Worm (Caenorhabditis elegans) whole organism, late embryonic: ENCODE data around the gene str-16.
A peak's percentile ranks its signal among the peaks of the same experiment; 100 is the strongest.

Source experiments
- C38D4.7 ChIP-seq: fragments of 200-800 bp; sonication (Bioruptor generic); optimal IDR thresholded peaks from 2 replicates; lab custom pipeline; 2018; ENCODE audit warnings: mild to moderate bottlenecking, missing genetic modification characterization, moderate library complexity, missing compliant biosample characterization
- F13H6.1 ChIP-seq: sonication (generic microtip); optimal IDR thresholded peaks from 2 replicates; lab custom pipeline; 2016; ENCODE audit warnings: missing genetic modification characterization, missing compliant biosample characterization
- K09A11.1 ChIP-seq: sonication (generic microtip); optimal IDR thresholded peaks from 2 replicates; lab custom pipeline; 2017; ENCODE audit warnings: antibody characterized with exemption, mild to moderate bottlenecking, missing genetic modification characterization, missing compliant biosample characterization; ENCODE audit not compliant: insufficient read depth
- T23F11.4 ChIP-seq: fragments of 200-800 bp; sonication (Bioruptor generic); optimal IDR thresholded peaks from 2 replicates; lab custom pipeline; 2018; ENCODE audit warnings: mild to moderate bottlenecking, missing genetic modification characterization, missing compliant biosample characterization
- Y22D7AL.16 ChIP-seq: sonication (generic microtip); optimal IDR thresholded peaks from 2 replicates; lab custom pipeline; 2016; ENCODE audit warnings: missing genetic modification characterization, missing compliant biosample characterization
- ahr-1 ChIP-seq: sonication (generic microtip); optimal IDR thresholded peaks from 2 replicates; lab custom pipeline; 2016; ENCODE audit warnings: missing genetic modification characterization, missing compliant biosample characterization
- ama-1 ChIP-seq: fragments of 150-350 bp; optimal IDR thresholded peaks from 2 replicates; lab custom pipeline; 2014
- ceh-18 ChIP-seq: sonication (generic microtip); optimal IDR thresholded peaks from 2 replicates; lab custom pipeline; 2016; ENCODE audit warnings: missing genetic modification characterization, missing compliant biosample characterization
- ceh-2 ChIP-seq: sonication (generic microtip); optimal IDR thresholded peaks from 2 replicates; lab custom pipeline; 2016; ENCODE audit warnings: missing genotype, missing genetic modification characterization, missing compliant biosample characterization
- ceh-22 ChIP-seq: sonication (generic microtip); optimal IDR thresholded peaks from 2 replicates; lab custom pipeline; 2017; ENCODE audit warnings: missing biosample characterization, missing genetic modification characterization
- ceh-30 ChIP-seq: fragments of 150-350 bp; optimal IDR thresholded peaks from 2 replicates; lab custom pipeline; 2014; ENCODE audit warnings: missing biosample characterization, missing genetic modification characterization
- ceh-31 ChIP-seq: sonication (generic microtip); optimal IDR thresholded peaks from 2 replicates; lab custom pipeline; 2016; ENCODE audit warnings: missing genetic modification characterization, missing compliant biosample characterization
- ceh-45 ChIP-seq: fragments of 200-800 bp; sonication (Bioruptor generic); IDR thresholded peaks from 2 replicates; pipeline ENCODE4 v1.3.6; 2022; ENCODE audit warnings: missing genetic modification reagents, missing genetic modification characterization, missing compliant biosample characterization
- ceh-6 ChIP-seq: fragments of 200-800 bp; sonication (Bioruptor generic); optimal IDR thresholded peaks from 2 replicates; lab custom pipeline; 2018; ENCODE audit warnings: mild to moderate bottlenecking, missing genetic modification characterization, missing compliant biosample characterization
- ets-4 ChIP-seq: sonication (generic microtip); optimal IDR thresholded peaks from 2 replicates; lab custom pipeline; 2016; ENCODE audit warnings: missing genetic modification characterization, missing compliant biosample characterization
- fkh-10 ChIP-seq: fragments of 150-350 bp; optimal IDR thresholded peaks from 2 replicates; lab custom pipeline; 2014; ENCODE audit warnings: missing biosample characterization, missing genetic modification reagents, missing genetic modification characterization
- fkh-6 ChIP-seq: sonication (generic microtip); optimal IDR thresholded peaks from 2 replicates; lab custom pipeline; 2016; ENCODE audit warnings: missing genetic modification characterization, missing compliant biosample characterization
- gmeb-2 ChIP-seq: sonication (generic microtip); optimal IDR thresholded peaks from 2 replicates; lab custom pipeline; 2016; ENCODE audit warnings: missing genetic modification characterization, inconsistent platforms, missing compliant biosample characterization
- hlh-15 ChIP-seq: sonication (generic microtip); optimal IDR thresholded peaks from 2 replicates; lab custom pipeline; 2016; ENCODE audit warnings: missing genetic modification characterization, missing compliant biosample characterization
- hlh-30 ChIP-seq: sonication (generic microtip); optimal IDR thresholded peaks from 2 replicates; lab custom pipeline; 2017; ENCODE audit warnings: antibody characterized with exemption, missing genetic modification characterization, missing compliant biosample characterization; ENCODE audit not compliant: insufficient read depth
- hlh-6 ChIP-seq: sonication (generic microtip); optimal IDR thresholded peaks from 2 replicates; lab custom pipeline; 2016; ENCODE audit warnings: missing genotype, missing genetic modification characterization, missing compliant biosample characterization
- hlh-8 ChIP-seq: sonication (generic microtip); optimal IDR thresholded peaks from 2 replicates; lab custom pipeline; 2016; ENCODE audit warnings: missing genotype, missing genetic modification characterization, missing compliant biosample characterization
- lin-11 ChIP-seq: fragments of 200-800 bp; sonication (Bioruptor generic); optimal IDR thresholded peaks from 2 replicates; lab custom pipeline; 2018; ENCODE audit warnings: mild to moderate bottlenecking, missing genetic modification characterization, missing compliant biosample characterization
- nfya-1 ChIP-seq: sonication (generic microtip); optimal IDR thresholded peaks from 2 replicates; lab custom pipeline; 2017; ENCODE audit warnings: missing genetic modification characterization, mild to moderate bottlenecking, missing compliant biosample characterization, antibody characterized with exemption, moderate library complexity
- nhr-11 ChIP-seq: fragments of 150-350 bp; optimal IDR thresholded peaks from 2 replicates; lab custom pipeline; 2014; ENCODE audit warnings: missing biosample characterization, missing genetic modification characterization
- nhr-232 ChIP-seq: sonication (generic microtip); optimal IDR thresholded peaks from 2 replicates; lab custom pipeline; 2016; ENCODE audit warnings: missing genetic modification characterization, missing compliant biosample characterization
- odd-2 ChIP-seq: sonication (generic microtip); optimal IDR thresholded peaks from 2 replicates; lab custom pipeline; 2017; ENCODE audit warnings: antibody characterized with exemption, mild to moderate bottlenecking, missing genetic modification characterization, missing compliant biosample characterization
- pag-3 ChIP-seq: sonication (generic microtip); optimal IDR thresholded peaks from 2 replicates; lab custom pipeline; 2016; ENCODE audit warnings: missing compliant biosample characterization, missing genetic modification characterization, borderline replicate concordance
- pat-9 ChIP-seq: fragments of 200-800 bp; sonication (Bioruptor generic); optimal IDR thresholded peaks from 2 replicates; lab custom pipeline; 2018; ENCODE audit warnings: mild to moderate bottlenecking, missing genetic modification characterization, moderate library complexity, missing compliant biosample characterization
- pha-2 ChIP-seq: sonication (generic microtip); optimal IDR thresholded peaks from 2 replicates; lab custom pipeline; 2017; ENCODE audit warnings: mild to moderate bottlenecking, missing genetic modification characterization, missing compliant biosample characterization
- pha-4 ChIP-seq: fragments of 150-350 bp; optimal IDR thresholded peaks from 2 replicates; lab custom pipeline; 2018; ENCODE audit warnings: missing biosample characterization, missing genetic modification reagents, missing genetic modification characterization
- ref-2 ChIP-seq: sonication (generic microtip); optimal IDR thresholded peaks from 2 replicates; lab custom pipeline; 2016; ENCODE audit warnings: missing genetic modification characterization, missing compliant biosample characterization
- rnt-1 ChIP-seq: sonication (generic microtip); optimal IDR thresholded peaks from 2 replicates; lab custom pipeline; 2016; ENCODE audit warnings: missing genetic modification characterization, missing compliant biosample characterization
- ttx-3 ChIP-seq: sonication (generic microtip); optimal IDR thresholded peaks from 2 replicates; lab custom pipeline; 2016; ENCODE audit warnings: missing genetic modification reagents, missing genetic modification characterization, missing compliant biosample characterization
- unc-55 ChIP-seq: sonication (generic microtip); optimal IDR thresholded peaks from 2 replicates; lab custom pipeline; 2017; ENCODE audit warnings: missing biosample characterization, missing genetic modification reagents, missing genetic modification characterization
- zip-5 ChIP-seq: sonication (generic microtip); optimal IDR thresholded peaks from 2 replicates; lab custom pipeline; 2016; ENCODE audit warnings: missing genetic modification characterization, missing compliant biosample characterization

The str-16 gene

ce11 chrV:3247515-3247914, 10.8 kb downstream of the str-16 start, which contains the start of gene srj-8:
TSS of gene srj-8 (plus strand) at chrV:3247815.
- TF ChIP-seq pha-2 (tag; lab: Kevin White, UChicago) (no peak), rnt-1 (no peak), Y22D7AL.16 (no peak), ceh-2 (tag; lab: Kevin White, UChicago) (no peak), zip-5 (tag; lab: Kevin White, UChicago) (no peak), pha-4 (tag; lab: Kevin White, UChicago) (no peak), nhr-232 (tag; lab: Kevin White, UChicago) (no peak), T23F11.4 (GFP tag; lab: Kevin White, UChicago) (no peak), F13H6.1 (tag; lab: Kevin White, UChicago) (no peak), K09A11.1 (tag; lab: Kevin White, UChicago) (no peak)
- TF ChIP-seq, all 69 proteins: peak for 0

ce11 chrV:3250153-3250552, 13.5 kb downstream of the str-16 start, which contains the start of gene T28A11.13:
TSS of gene T28A11.13 (minus strand) at chrV:3250253.
- TF ChIP-seq nhr-232 (tag; lab: Kevin White, UChicago) = no peak
- no peak for TF ChIP-seq ceh-31
- no peak for TF ChIP-seq F13H6.1 (tag; lab: Kevin White, UChicago)
- TF ChIP-seq hlh-30 (tag; lab: Kevin White, UChicago) = no peak
- no peak for TF ChIP-seq pha-2 (tag; lab: Kevin White, UChicago)
- TF ChIP-seq unc-55 (GFP tag; lab: Kevin White, UChicago) = no peak
- TF ChIP-seq gmeb-2 (tag; lab: Kevin White, UChicago) = no peak
- no peak for TF ChIP-seq lin-11
- no peak for TF ChIP-seq C38D4.7
- TF ChIP-seq ahr-1 (tag; lab: Kevin White, UChicago) = no peak
- no peak for TF ChIP-seq ceh-22
- no peak for TF ChIP-seq ceh-2 (tag; lab: Kevin White, UChicago)
- TF ChIP-seq ceh-6 (GFP tag; lab: Kevin White, UChicago) = no peak
- no peak for TF ChIP-seq ets-4 (tag; lab: Kevin White, UChicago)
- no peak for TF ChIP-seq nfya-1 (tag; lab: Kevin White, UChicago)
- TF ChIP-seq ceh-18 (tag; lab: Kevin White, UChicago) = no peak
- no peak for TF ChIP-seq hlh-15 (tag; lab: Kevin White, UChicago)
- TF ChIP-seq hlh-6 (tag; lab: Kevin White, UChicago) = no peak

ce11 chrV:3256051-3256450, 19.4 kb downstream of the str-16 start, which contains the start of gene srt-63:
TSS of gene srt-63 (minus strand) at chrV:3256151.
- TF ChIP-seq ets-4 (tag; lab: Kevin White, UChicago) (no peak), hlh-8 (tag; lab: Kevin White, UChicago) (no peak), ceh-45 (no peak), pat-9 (tag; lab: Kevin White, UChicago) (no peak), pag-3 (no peak), ahr-1 (tag; lab: Kevin White, UChicago) (no peak)

- no peak for TF ChIP-seq hlh-15 (tag; lab: Kevin White, UChicago)
- no peak for TF ChIP-seq ahr-1 (tag; lab: Kevin White, UChicago)
- no peak for TF ChIP-seq fkh-10
- no peak for TF ChIP-seq pha-4 (tag; lab: Kevin White, UChicago)
- no peak for TF ChIP-seq ref-2 (tag; lab: Kevin White, UChicago)
- TF ChIP-seq ceh-18 (tag; lab: Kevin White, UChicago) = no peak
- peak; percentile 30 for TF ChIP-seq hlh-8 (tag; lab: Kevin White, UChicago)
- peak; percentile 37 for TF ChIP-seq hlh-30 (tag; lab: Kevin White, UChicago)
- TF ChIP-seq rnt-1 = no peak
- TF ChIP-seq, all 69 proteins: peak for 2
Measured at ce11 chrV:3256809-3257208, 20.1 kb downstream of the str-16 start.

DNA sequence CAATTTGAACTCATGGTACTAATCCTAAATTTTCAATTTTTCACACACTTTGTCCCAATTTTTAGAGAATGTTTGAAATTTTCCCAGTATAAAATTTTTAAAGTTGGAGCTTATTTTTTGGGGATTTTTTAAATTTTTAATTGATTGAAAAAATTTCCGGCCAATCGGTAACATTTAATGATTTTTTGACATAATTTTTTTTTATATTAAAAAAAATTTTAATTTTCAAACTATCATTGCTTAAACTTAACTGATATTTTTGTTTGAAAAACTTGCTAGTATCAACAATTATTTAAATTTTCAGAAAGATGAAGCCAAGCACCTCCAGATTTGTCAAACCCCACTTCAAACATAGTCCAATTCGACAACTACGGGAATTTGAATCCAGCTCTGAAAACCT, 20.6 kb downstream of the str-16 start, which contains the start of gene T28A11.22:
Gene T28A11.22, plus strand, starts transcription at position 301 of the 400 bp plus-strand sequence.
- TF ChIP-seq ceh-18 (tag; lab: Kevin White, UChicago) (no peak), gmeb-2 (tag; lab: Kevin White, UChicago) (no peak), fkh-6 (tag; lab: Kevin White, UChicago) (no peak), ceh-30 (tag; lab: Kevin White, UChicago) (no peak), hlh-30 (tag; lab: Kevin White, UChicago) (no peak), F13H6.1 (tag; lab: Kevin White, UChicago) (no peak), ceh-45 (no peak), ttx-3 (no peak), ama-1 (no peak), odd-2 (tag; lab: Kevin White, UChicago) (no peak), nhr-11 (tag; lab: Kevin White, UChicago) (no peak), nfya-1 (tag; lab: Kevin White, UChicago) (no peak), nhr-232 (tag; lab: Kevin White, UChicago) (no peak)
